Fruit fly (Drosophila melanogaster): ENCODE measurements around the gene dnk.

Gene dnk

DNA sequence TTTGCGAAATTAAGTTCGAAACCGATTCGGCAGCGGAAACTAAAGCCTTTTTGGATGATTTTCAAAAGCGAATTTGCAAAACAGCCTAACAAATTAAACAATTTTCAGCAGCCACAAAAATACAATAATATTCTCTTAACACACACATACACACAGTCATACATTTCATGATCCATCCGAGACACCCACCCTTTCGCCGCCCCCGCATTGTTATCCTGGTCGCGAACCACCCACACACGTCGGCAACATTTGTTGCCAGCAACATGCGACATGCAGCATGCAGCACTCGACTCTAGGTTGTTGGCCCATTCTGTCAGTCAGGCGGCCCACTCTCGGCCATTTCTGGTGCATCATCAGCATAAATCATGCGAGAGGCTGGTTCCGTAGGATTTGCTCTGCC lies 33.2 kb downstream of the dnk start (continued):
- TF ChIP-seq CG8290 (GFP tag; optimal IDR thresholded peaks at IDR 0.05) (no peak), CG8290 (tag; optimal IDR thresholded peaks at IDR 0.05) (peak in 1 of 2 experiments; percentile 26), CG2875 (GFP tag; optimal IDR thresholded peaks at IDR 0.05) (no peak), CG3995 (GFP tag; optimal IDR thresholded peaks at IDR 0.05) (no peak), CG6683 (GFP tag; optimal IDR thresholded peaks at IDR 0.05) (no peak), CG17802 (tag; optimal IDR thresholded peaks at IDR 0.05) (no peak), sd (tag; optimal IDR thresholded peaks at IDR 0.05) (no peak), Scr (GFP tag; IDR thresholded peaks at IDR 0.05; ENCODE audit: partially characterized antibody) (no peak), Atf6 (GFP tag; IDR thresholded peaks at IDR 0.05) (no peak), cad (GFP tag; optimal IDR thresholded peaks at IDR 0.05) (peak; percentile 71), CG42726 (GFP tag; IDR thresholded peaks at IDR 0.05; ENCODE audit: partially characterized antibody) (no peak), Drgx (GFP tag; IDR thresholded peaks at IDR 0.05) (no peak), CG9609 (GFP tag; optimal IDR thresholded peaks at IDR 0.05) (no peak), CG1647 (GFP tag; optimal IDR thresholded peaks at IDR 0.05) (no peak), so (GFP tag; IDR thresholded peaks at IDR 0.05) (no peak), Xbp1 (GFP tag; optimal IDR thresholded peaks at IDR 0.05) (no peak), CTCF (GFP tag; optimal IDR thresholded peaks at IDR 0.05) (peak; percentile 37), chinmo (GFP tag; IDR thresholded peaks at IDR 0.05; ENCODE audit: partially characterized antibody) (no peak), klu (GFP tag; IDR thresholded peaks at IDR 0.05) (peak; percentile 71), CG30431 (GFP tag; optimal IDR thresholded peaks at IDR 0.05) (no peak), ERR (GFP tag; optimal IDR thresholded peaks at IDR 0.05) (no peak), CG17912 (GFP tag; optimal IDR thresholded peaks at IDR 0.05) (no peak), CG10462 (GFP tag; optimal IDR thresholded peaks at IDR 0.05) (no peak), H2.0 (GFP tag; IDR thresholded peaks at IDR 0.05) (no peak), CG18599 (GFP tag; optimal IDR thresholded peaks at IDR 0.05) (no peak), ci (GFP tag; IDR thresholded peaks at IDR 0.05) (0 out of 3 replicates have a peak, but pooled peaks have one; percentile 22), CG12219 (GFP tag; optimal IDR thresholded peaks at IDR 0.05) (no peak), Jarid2 (GFP tag; optimal IDR thresholded peaks at IDR 0.05) (no peak), CG8089 (GFP tag; optimal IDR thresholded peaks at IDR 0.05) (no peak), HLHmδ (GFP tag; optimal IDR thresholded peaks at IDR 0.05) (peak; percentile 27), CG12744 (GFP tag; optimal IDR thresholded peaks at IDR 0.05) (no peak), sr (GFP tag; IDR thresholded peaks at IDR 0.05) (peak; percentile 100), CG6654 (GFP tag; optimal IDR thresholded peaks at IDR 0.05) (peak; percentile 89)

DNA sequence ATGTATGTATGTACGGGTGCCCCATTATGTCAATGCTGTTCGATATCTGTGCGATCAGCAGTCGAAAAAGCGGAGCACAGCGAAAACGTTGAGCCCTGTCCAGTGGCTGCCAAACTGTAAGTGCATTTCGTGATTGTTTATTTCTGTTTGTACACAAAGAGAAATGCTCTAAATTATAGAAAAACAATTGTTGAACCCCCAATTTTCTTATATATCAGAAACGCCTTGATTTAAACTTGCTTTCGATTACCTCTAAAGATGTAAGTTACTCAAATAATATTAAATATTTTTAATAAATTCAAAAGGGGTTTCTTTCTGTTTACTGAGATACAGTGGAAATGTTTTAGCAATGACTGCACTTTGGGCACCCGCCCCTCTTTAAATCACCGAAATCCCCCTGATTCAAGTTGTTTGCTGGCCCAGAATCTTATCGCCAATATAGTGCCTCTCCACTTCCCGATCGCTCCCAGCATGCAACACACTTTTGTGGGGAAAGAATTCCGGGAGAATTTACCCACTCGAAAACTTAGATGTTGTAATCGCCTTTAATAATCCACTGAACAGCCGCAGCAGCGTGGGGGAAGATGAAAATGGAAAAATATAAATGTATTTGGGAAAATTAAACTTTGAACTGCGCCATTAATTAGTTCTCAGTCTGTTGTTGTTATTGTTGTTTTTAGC lies 34.1 kb downstream of the dnk start:
- TF ChIP-seq CG17385 (GFP tag; optimal IDR thresholded peaks at IDR 0.05) (peak; percentile 18), Spps (tag; optimal IDR thresholded peaks at IDR 0.05) (peak; percentile 44), Xrp1 (GFP tag; IDR thresholded peaks at IDR 0.05) (peak; percentile 70; the same call in 1 of the 2 replicates), CG11093 (GFP tag; IDR thresholded peaks at IDR 0.05) (no peak), CG4820 (GFP tag; optimal IDR thresholded peaks at IDR 0.05) (peak; percentile 25), CG3995 (GFP tag; optimal IDR thresholded peaks at IDR 0.05) (no peak), CG18262 (tag; optimal IDR thresholded peaks at IDR 0.05) (peak; percentile 72), bsh (GFP tag; optimal IDR thresholded peaks at IDR 0.05) (peak in 1 of 2 experiments; percentile 80), jumu (GFP tag; optimal IDR thresholded peaks at IDR 0.05) (no peak), CG2678 (tag; optimal IDR thresholded peaks at IDR 0.05) (peak; percentile 57), CG2712 (tag; optimal IDR thresholded peaks at IDR 0.05) (peak; percentile 71), CG18599 (GFP tag; optimal IDR thresholded peaks at IDR 0.05) (peak; percentile 24), CG10267 (tag; optimal IDR thresholded peaks at IDR 0.05) (peak; percentile 52), CG7987 (GFP tag; optimal IDR thresholded peaks at IDR 0.05) (no peak), Ptx1 (GFP tag; IDR thresholded peaks at IDR 0.05) (peak; percentile 58), Pdp1 (GFP tag; optimal IDR thresholded peaks at IDR 0.05) (peak in 1 of 2 experiments; percentile 24), CG10366 (GFP tag; IDR thresholded peaks at IDR 0.05) (0 out of 2 replicates have a peak, but pooled peaks have one; percentile 25), row (GFP tag; IDR thresholded peaks at IDR 0.05) (peak; percentile 58), CG13624 (GFP tag; optimal IDR thresholded peaks at IDR 0.05) (no peak), nmo (GFP tag; optimal IDR thresholded peaks at IDR 0.05) (peak; percentile 69), chif (GFP tag; optimal IDR thresholded peaks at IDR 0.05) (peak in 1 of 2 experiments; percentile 15)

All from whole organism, embryonic.